Worm (Caenorhabditis elegans): ENCODE data around the gene ugt-59.

ce11 chrIV:10409377-10409776 lies 48.9 kb downstream of the ugt-59 start, which contains the start of gene rfk-1:
- TF ChIP-seq F49E8.2 (tag; optimal IDR thresholded peaks at IDR 0.05; ENCODE audit: borderline replicate concordance) (no peak), jun-1 (tag; optimal IDR thresholded peaks at IDR 0.05) (no peak), nhr-76 (tag; optimal IDR thresholded peaks at IDR 0.05) (no peak), pha-4 (GFP tag; IDR thresholded peaks at IDR 0.05) (no peak), pha-4 (tag; optimal IDR thresholded peaks at IDR 0.05) (no peak), unc-62 (GFP tag; optimal IDR thresholded peaks at IDR 0.05 in 1 of 2) (no peak), unc-62 (tag; optimal IDR thresholded peaks at IDR 0.05) (no peak), attf-4 (tag; optimal IDR thresholded peaks at IDR 0.05) (no peak), unc-130 (GFP tag; optimal IDR thresholded peaks at IDR 0.05) (no peak), Y48G9A.11 (GFP tag; IDR thresholded peaks at IDR 0.05) (no peak), mxl-2 (GFP tag; conservative IDR thresholded peaks at IDR 0.05) (no peak)
